Worm (Caenorhabditis elegans) whole organism, midembryonic: ENCODE results near the gene C09G9.8.

Experiments
- T22C8.4 ChIP-seq: fragments of 200-800 bp; sonication (Bioruptor generic); IDR thresholded peaks from 2 replicates; pipeline ENCODE4 v1.3.6; 2022; ENCODE audit warnings: missing genetic modification characterization, missing compliant biosample characterization
- cog-1 ChIP-seq: sonication (generic microtip); optimal IDR thresholded peaks from 2 replicates; lab custom pipeline; 2016; ENCODE audit warnings: missing genetic modification characterization, missing compliant biosample characterization
- flt-1 ChIP-seq: fragments of 200-800 bp; sonication (Bioruptor generic); IDR thresholded peaks from 2 replicates; pipeline ENCODE4 v1.3.6; 2022; ENCODE audit warnings: missing genetic modification characterization, missing compliant biosample characterization
- klf-2 ChIP-seq: fragments of 200-800 bp; sonication (Bioruptor generic); conservative IDR thresholded peaks from 2 replicates; pipeline ENCODE4 v1.3.6; 2022; ENCODE audit warnings: missing genetic modification reagents, missing genetic modification characterization, missing compliant biosample characterization
- med-1 ChIP-seq: sonication (generic microtip); optimal IDR thresholded peaks from 2 replicates; lab custom pipeline; 2017; ENCODE audit warnings: missing genetic modification characterization, mild to moderate bottlenecking, missing compliant biosample characterization, antibody characterized with exemption, missing genetic modification reagents; ENCODE audit not compliant: insufficient read depth
- ref-1 ChIP-seq: fragments of 200-800 bp; sonication (Bioruptor generic); conservative IDR thresholded peaks from 2 replicates; pipeline ENCODE4 v1.3.6; 2022; ENCODE audit warnings: missing genetic modification reagents, missing genetic modification characterization, missing compliant biosample characterization
- tab-1 ChIP-seq: fragments of 200-800 bp; sonication (Bioruptor generic); IDR thresholded peaks from 2 replicates; pipeline ENCODE4 v1.3.6; 2022; ENCODE audit warnings: missing genetic modification characterization, missing compliant biosample characterization
- ztf-23 ChIP-seq: fragments of 200-800 bp; sonication (Bioruptor generic); IDR thresholded peaks from 2 replicates; pipeline ENCODE4 v1.3.6; 2022; ENCODE audit warnings: missing genetic modification reagents, missing genetic modification characterization, missing compliant biosample characterization
- ztf-29 ChIP-seq: fragments of 200-800 bp; sonication (Bioruptor generic); IDR thresholded peaks from 2 replicates; pipeline ENCODE4 v1.3.6; 2022; ENCODE audit warnings: missing genetic modification reagents, missing genetic modification characterization, missing compliant biosample characterization

The C09G9.8 gene

DNA sequence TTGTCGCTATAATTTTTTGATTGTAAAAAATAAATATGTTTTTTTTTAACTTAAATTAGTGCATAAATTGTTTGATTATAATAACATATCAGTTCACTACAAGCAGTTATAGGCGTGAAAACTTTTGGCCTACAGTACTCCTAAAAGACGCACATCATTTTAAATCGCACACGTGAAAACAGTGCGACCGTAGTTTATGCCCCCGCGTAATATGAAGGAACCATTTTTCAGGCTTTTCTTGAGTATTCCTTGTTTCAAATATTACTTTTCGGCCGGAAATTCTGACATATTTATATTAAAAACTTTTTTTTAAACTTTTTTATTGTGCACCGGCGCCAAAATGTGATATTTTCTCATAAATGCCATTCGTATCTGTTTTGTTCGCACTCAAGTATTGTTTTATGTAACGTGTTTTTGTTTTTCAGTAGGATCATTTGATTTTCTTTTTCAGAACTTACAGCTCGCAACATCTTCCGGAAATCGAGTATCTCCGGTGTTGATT is 7.3 kb downstream of the C09G9.8 start, which contains the start of gene oma-1:
TSS of gene oma-1 (plus strand) at position 452 of the 502 bp plus-strand sequence.
- TF ChIP-seq klf-2 (GFP tag; lab: Robert Waterston, UW) (no peak), ztf-23 (GFP tag; lab: Robert Waterston, UW) (no peak), cog-1 (tag; lab: Kevin White, UChicago) (no peak), ztf-29 (GFP tag; lab: Robert Waterston, UW) (no peak), med-1 (GFP tag; lab: Kevin White, UChicago) (no peak), flt-1 (GFP tag; lab: Robert Waterston, UW) (no peak), T22C8.4 (GFP tag; lab: Robert Waterston, UW) (no peak), tab-1 (no peak), ref-1 (no peak)

DNA sequence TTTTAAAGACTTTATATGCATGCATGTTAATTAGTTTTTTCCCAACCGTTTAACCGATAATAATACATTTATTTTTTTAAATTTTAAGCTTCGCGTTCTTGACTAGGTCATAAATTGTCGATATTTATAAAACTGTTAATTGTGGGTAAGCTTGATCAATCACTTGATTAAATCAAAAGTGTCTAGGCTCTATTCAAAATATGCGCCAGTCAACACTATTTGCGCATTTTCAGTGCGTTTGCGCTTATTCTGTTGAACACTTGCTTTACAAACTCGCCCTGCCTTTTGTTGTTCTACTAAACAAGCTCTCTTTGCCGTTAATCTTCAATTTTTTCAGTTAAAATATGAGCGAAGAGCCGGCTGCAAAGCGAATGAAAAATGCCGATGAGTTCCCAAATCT is 9.8 kb downstream of the C09G9.8 start, which contains the start of gene spr-2:
TSS of gene spr-2 (plus strand) at position 332 of the 400 bp plus-strand sequence.
- TF ChIP-seq ztf-29 (GFP tag; lab: Robert Waterston, UW) (peak; percentile 36; the same call in 1 of the 2 replicates), klf-2 (GFP tag; lab: Robert Waterston, UW) (no peak)

DNA sequence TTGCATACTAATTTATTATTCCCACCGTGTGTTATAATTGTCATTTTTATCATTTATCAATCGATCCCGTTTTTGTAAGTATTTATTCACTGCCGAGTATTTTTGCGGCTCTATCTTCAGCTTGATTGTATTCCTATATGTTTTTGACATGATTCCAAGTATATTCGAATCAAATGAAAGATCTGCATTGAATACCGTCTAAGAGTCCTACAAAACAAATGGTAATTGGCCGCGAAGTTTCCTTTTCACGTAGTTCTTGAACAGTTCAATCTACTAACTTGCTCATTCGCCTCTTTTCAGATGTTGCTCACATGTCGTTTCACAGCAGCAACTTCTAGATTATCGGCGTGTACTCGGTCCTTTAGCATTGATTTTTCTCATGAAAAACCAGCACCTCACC is 11.3 kb downstream of the C09G9.8 start, which contains the start of gene C27B7.2:
TSS of gene C27B7.2 (plus strand) at position 301 of the 400 bp plus-strand sequence.
- TF ChIP-seq cog-1 (tag; lab: Kevin White, UChicago) = no peak
- no peak for TF ChIP-seq klf-2 (GFP tag; lab: Robert Waterston, UW)
- TF ChIP-seq ref-1 = no peak
- no peak for TF ChIP-seq flt-1 (GFP tag; lab: Robert Waterston, UW)
- TF ChIP-seq tab-1 = no peak
- no peak for TF ChIP-seq ztf-29 (GFP tag; lab: Robert Waterston, UW)
- TF ChIP-seq ztf-23 (GFP tag; lab: Robert Waterston, UW) = no peak
- TF ChIP-seq med-1 (GFP tag; lab: Kevin White, UChicago) = no peak
- TF ChIP-seq T22C8.4 (GFP tag; lab: Robert Waterston, UW) = no peak

DNA sequence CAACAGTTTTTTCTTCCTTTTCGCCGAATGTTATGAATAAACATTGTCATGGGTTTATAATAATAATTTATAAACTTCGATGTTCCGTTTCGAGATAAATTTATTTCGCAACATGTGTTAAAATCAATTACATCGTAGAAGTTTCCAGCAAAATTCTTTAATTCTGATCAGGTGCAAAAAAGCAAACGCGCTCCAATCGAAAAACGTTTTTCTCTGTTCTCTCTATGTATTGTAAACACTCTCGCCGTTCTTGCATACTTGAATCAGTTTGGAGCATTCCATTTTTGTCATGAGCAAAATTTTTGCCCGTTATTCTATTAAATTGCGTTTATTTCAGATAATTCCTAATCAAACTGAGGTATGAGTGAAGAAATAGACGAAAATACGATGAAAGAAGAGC is 12.5 kb downstream of the C09G9.8 start, which contains the start of gene rad-54.L2:
TSS of gene rad-54.L2 (plus strand) at position 332 of the 400 bp plus-strand sequence.
- TF ChIP-seq ztf-23 (GFP tag; lab: Robert Waterston, UW) (no peak), flt-1 (GFP tag; lab: Robert Waterston, UW) (no peak), klf-2 (GFP tag; lab: Robert Waterston, UW) (no peak), T22C8.4 (GFP tag; lab: Robert Waterston, UW) (no peak)

DNA sequence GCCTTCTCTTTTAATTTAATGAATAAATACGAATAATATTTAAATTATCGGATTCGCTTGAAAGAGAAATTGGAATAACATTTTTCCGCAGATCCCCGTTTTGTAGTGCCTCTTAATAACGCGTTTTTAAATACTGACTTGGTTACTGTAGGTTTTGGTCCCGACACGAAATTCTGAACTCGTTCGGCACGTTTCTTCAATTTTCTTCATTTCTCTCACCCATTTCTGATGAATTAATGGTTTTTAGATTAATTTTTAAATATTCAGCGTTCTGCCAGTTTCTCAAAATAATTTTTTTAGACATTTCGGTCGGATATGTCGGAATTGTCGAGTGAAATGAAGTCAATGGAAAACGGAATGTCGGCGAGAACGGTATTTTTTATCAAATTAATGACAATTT is 20.1 kb downstream of the C09G9.8 start, which contains the start of gene C27B7.5:
TSS of gene C27B7.5 (plus strand) at position 301 of the 400 bp plus-strand sequence.
- no peak for TF ChIP-seq klf-2 (GFP tag; lab: Robert Waterston, UW)
- TF ChIP-seq flt-1 (GFP tag; lab: Robert Waterston, UW) = no peak
- TF ChIP-seq cog-1 (tag; lab: Kevin White, UChicago) = no peak
- no peak for TF ChIP-seq med-1 (GFP tag; lab: Kevin White, UChicago)
- no peak for TF ChIP-seq tab-1
- TF ChIP-seq ztf-23 (GFP tag; lab: Robert Waterston, UW) = no peak
- no peak for TF ChIP-seq ref-1
- no peak for TF ChIP-seq T22C8.4 (GFP tag; lab: Robert Waterston, UW)
- no peak for TF ChIP-seq ztf-29 (GFP tag; lab: Robert Waterston, UW)

DNA sequence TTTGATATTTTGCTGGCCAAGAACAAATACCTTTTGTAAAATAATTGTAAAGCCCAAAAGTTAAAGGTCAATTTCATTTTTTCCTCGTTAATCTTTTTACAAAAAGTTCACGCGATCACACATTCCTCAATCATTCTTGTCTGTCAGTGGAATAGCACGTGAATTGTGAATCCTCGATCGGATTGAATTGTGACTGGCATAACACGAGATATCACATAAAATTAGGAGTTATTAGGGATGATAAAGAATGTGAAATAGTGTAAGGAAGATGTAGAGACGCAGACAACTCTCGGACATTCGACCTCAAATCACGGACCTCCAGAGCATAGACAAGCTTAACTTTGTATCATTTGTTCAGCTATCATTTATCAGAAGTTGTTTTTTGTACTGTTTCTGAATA is 24.9 kb downstream of the C09G9.8 start, which contains the start of gene C27B7.6:
TSS of gene C27B7.6 (minus strand) at position 182 of the 400 bp plus-strand sequence.
- TF ChIP-seq tab-1 (no peak), ztf-29 (GFP tag; lab: Robert Waterston, UW) (no peak), cog-1 (tag; lab: Kevin White, UChicago) (no peak), klf-2 (GFP tag; lab: Robert Waterston, UW) (no peak)

DNA sequence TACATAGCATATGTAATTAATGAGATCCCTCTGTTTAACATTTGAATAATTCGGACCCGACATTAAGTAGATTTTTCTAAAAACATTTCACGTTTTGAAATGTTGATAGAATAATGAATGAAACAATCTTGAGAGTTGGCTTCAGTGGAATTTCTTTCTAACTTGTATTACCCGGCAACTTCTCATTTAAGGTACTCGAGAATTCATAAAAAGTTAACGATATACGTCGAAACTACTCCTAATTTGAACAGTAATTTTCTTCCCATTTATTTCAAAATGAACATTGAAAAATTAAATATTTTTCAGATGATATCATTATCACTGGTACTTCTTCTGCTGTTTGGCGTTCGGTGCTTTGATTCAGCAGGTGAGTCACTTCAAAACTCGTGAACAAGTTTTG is 25.5 kb downstream of the C09G9.8 start, which contains the start of gene C27B7.7:
TSS of gene C27B7.7 (plus strand) at position 301 of the 400 bp plus-strand sequence.
- no peak for TF ChIP-seq klf-2 (GFP tag; lab: Robert Waterston, UW)
- TF ChIP-seq flt-1 (GFP tag; lab: Robert Waterston, UW) = no peak
- TF ChIP-seq ref-1 = no peak
- TF ChIP-seq T22C8.4 (GFP tag; lab: Robert Waterston, UW) = no peak
- TF ChIP-seq tab-1 = no peak
- no peak for TF ChIP-seq med-1 (GFP tag; lab: Kevin White, UChicago)
- no peak for TF ChIP-seq cog-1 (tag; lab: Kevin White, UChicago)
- no peak for TF ChIP-seq ztf-23 (GFP tag; lab: Robert Waterston, UW)
- TF ChIP-seq ztf-29 (GFP tag; lab: Robert Waterston, UW) = no peak

DNA sequence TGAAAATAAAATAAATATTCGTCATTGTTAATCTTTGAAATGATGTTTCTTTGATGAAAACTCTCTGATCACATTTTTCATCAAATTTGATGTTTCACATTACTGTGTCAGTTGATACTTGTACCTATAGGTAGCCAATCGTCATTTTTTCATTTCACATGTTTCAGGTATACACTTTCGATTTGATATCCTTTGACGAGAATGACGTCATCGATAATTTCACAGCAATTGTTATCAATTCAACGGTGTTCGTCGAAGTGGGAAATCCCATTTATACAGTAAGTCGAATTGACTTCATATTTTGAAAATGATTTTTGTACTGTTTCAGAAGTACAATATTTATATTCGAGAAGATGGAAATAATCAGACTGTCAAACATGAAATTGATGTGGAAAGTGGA is 32.9 kb downstream of the C09G9.8 start:
- no peak for TF ChIP-seq klf-2 (GFP tag; lab: Robert Waterston, UW)
- TF ChIP-seq ztf-23 (GFP tag; lab: Robert Waterston, UW) = no peak
- TF ChIP-seq cog-1 (tag; lab: Kevin White, UChicago) = no peak
- TF ChIP-seq med-1 (GFP tag; lab: Kevin White, UChicago) = no peak
- TF ChIP-seq ref-1 = no peak
- no peak for TF ChIP-seq flt-1 (GFP tag; lab: Robert Waterston, UW)
- no peak for TF ChIP-seq T22C8.4 (GFP tag; lab: Robert Waterston, UW)
- no peak for TF ChIP-seq ztf-29 (GFP tag; lab: Robert Waterston, UW)
- no peak for TF ChIP-seq tab-1

DNA sequence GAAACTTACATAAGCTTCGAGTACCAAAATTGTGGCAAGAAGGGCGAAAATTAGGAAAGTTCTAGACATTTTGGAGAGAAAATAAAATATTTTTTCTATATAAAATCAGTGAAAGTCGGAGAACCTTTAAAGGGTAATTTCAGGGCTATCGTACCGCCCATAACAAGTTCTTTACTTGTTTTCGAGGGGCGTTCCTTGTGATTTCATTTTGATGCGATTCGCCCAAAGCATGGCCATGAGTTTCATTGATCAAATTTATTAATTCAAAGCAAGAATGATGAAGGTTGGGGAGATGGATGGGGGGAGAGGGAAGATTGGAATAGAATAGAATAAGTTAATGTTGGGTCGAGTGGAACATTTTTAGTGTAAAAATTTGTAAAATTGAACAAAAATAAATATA is 34.7 kb downstream of the C09G9.8 start, which contains the start of gene C27B7.9:
TSS of gene C27B7.9 (minus strand) at position 101 of the 400 bp plus-strand sequence.
- no peak for TF ChIP-seq ztf-29 (GFP tag; lab: Robert Waterston, UW)
- TF ChIP-seq ztf-23 (GFP tag; lab: Robert Waterston, UW) = no peak
- no peak for TF ChIP-seq flt-1 (GFP tag; lab: Robert Waterston, UW)
- no peak for TF ChIP-seq cog-1 (tag; lab: Kevin White, UChicago)
- TF ChIP-seq tab-1 = no peak
- no peak for TF ChIP-seq ref-1
- TF ChIP-seq med-1 (GFP tag; lab: Kevin White, UChicago) = no peak
- TF ChIP-seq klf-2 (GFP tag; lab: Robert Waterston, UW) = no peak
- no peak for TF ChIP-seq T22C8.4 (GFP tag; lab: Robert Waterston, UW)
